Worm (Caenorhabditis elegans) whole organism, young adult: Measurements from ENCODE around the gene R160.14.
"Not testable (repeated sequence)": the region's sequence is repeated elsewhere in the genome, so short reads cannot be mapped to it uniquely, and the experiment has no call there.

ENCODE experiments used
- B0261.1 ChIP-seq: sonication (generic microtip); optimal IDR thresholded peaks from 2 replicates; lab custom pipeline; 2016; ENCODE audit warnings: mild to moderate bottlenecking, missing genetic modification characterization, moderate library complexity, missing compliant biosample characterization
- C06A6.2 ChIP-seq: fragments of 200-800 bp; sonication (Bioruptor generic); conservative IDR thresholded peaks from 2 replicates; pipeline ENCODE4 v1.3.6; 2022; ENCODE audit warnings: missing genetic modification characterization, missing compliant biosample characterization
- F22D6.2 ChIP-seq: sonication (generic microtip); optimal IDR thresholded peaks from 2 replicates; lab custom pipeline; 2016; ENCODE audit warnings: mild to moderate bottlenecking, missing genetic modification characterization, missing compliant biosample characterization
- F23B12.7 ChIP-seq: sonication (generic microtip); optimal IDR thresholded peaks from 2 replicates; lab custom pipeline; 2017; ENCODE audit warnings: missing genetic modification characterization, mild to moderate bottlenecking, missing compliant biosample characterization, antibody characterized with exemption, moderate library complexity; ENCODE audit not compliant: insufficient read depth
- F39B2.1 ChIP-seq: fragments of 200-800 bp; sonication (Bioruptor generic); IDR thresholded peaks from 2 replicates; pipeline ENCODE4 v1.3.6; 2022; ENCODE audit warnings: missing genetic modification reagents, missing genetic modification characterization, missing compliant biosample characterization
- T26A5.8 ChIP-seq: sonication (generic microtip); optimal IDR thresholded peaks from 2 replicates; lab custom pipeline; 2016; ENCODE audit warnings: missing genetic modification characterization, missing compliant biosample characterization
- Y53F4B.3 ChIP-seq: fragments of 200-800 bp; sonication (Bioruptor generic); IDR thresholded peaks from 2 replicates; pipeline ENCODE4 v1.3.6; 2022; ENCODE audit warnings: missing genetic modification reagents, missing genetic modification characterization, missing compliant biosample characterization
- Y56A3A.18 ChIP-seq: fragments of 200-800 bp; sonication (Bioruptor generic); IDR thresholded peaks from 2 replicates; pipeline ENCODE4 v1.3.6; 2022; ENCODE audit warnings: missing genetic modification reagents, missing genetic modification characterization, missing compliant biosample characterization
- ZK185.1 ChIP-seq: sonication (generic microtip); optimal IDR thresholded peaks from 2 replicates; lab custom pipeline; 2016; ENCODE audit warnings: mild to moderate bottlenecking, missing genetic modification characterization, missing compliant biosample characterization; ENCODE audit not compliant: poor library complexity, severe bottlenecking
- aptf-3 ChIP-seq: fragments of 200-800 bp; sonication (Bioruptor generic); IDR thresholded peaks from 2 replicates; pipeline ENCODE4 v1.3.6; 2022; ENCODE audit warnings: missing genetic modification characterization, missing compliant biosample characterization
- athp-1 ChIP-seq: sonication (generic microtip); optimal IDR thresholded peaks from 2 replicates; lab custom pipeline; 2017; ENCODE audit warnings: mild to moderate bottlenecking, missing genetic modification characterization, missing compliant biosample characterization
- dox-1 ChIP-seq: fragments of 200-800 bp; sonication (Bioruptor generic); IDR thresholded peaks from 2 replicates; pipeline ENCODE4 v1.3.6; 2022; ENCODE audit warnings: missing genetic modification reagents, missing genetic modification characterization, missing compliant biosample characterization
- egl-44 ChIP-seq: fragments of 200-800 bp; sonication (Bioruptor generic); IDR thresholded peaks from 2 replicates; pipeline ENCODE4 v1.3.6; 2022; ENCODE audit warnings: missing genetic modification reagents, missing genetic modification characterization, missing compliant biosample characterization
- gei-17 ChIP-seq: fragments of 200-800 bp; sonication (Bioruptor generic); optimal IDR thresholded peaks from 2 replicates; lab custom pipeline; 2018; ENCODE audit warnings: mild to moderate bottlenecking, missing genetic modification characterization, missing compliant biosample characterization
- hmg-1.2 ChIP-seq: fragments of 200-800 bp; sonication (Bioruptor generic); IDR thresholded peaks from 2 replicates; pipeline ENCODE4 v1.3.6; 2022; ENCODE audit warnings: missing genetic modification reagents, missing genetic modification characterization, missing compliant biosample characterization
- let-526 ChIP-seq: fragments of 200-800 bp; sonication (Bioruptor generic); IDR thresholded peaks from 2 replicates; pipeline ENCODE4 v1.3.6; 2022; ENCODE audit warnings: missing genetic modification reagents, missing genetic modification characterization, missing compliant biosample characterization
- lin-35 ChIP-seq, 3 experiments: fragments of 150-350 bp in 2 of 3; sonication (generic microtip) in 1 of 3; optimal IDR thresholded peaks; 2 replicates each; lab custom pipeline; 2014 to 2018; ENCODE audit warnings: missing biosample characterization in 3 of 3, missing genetic modification characterization in 3 of 3, missing genetic modification reagents in 3 of 3
- lin-54 ChIP-seq: fragments of 200-800 bp; sonication (Bioruptor generic); optimal IDR thresholded peaks from 2 replicates; lab custom pipeline; 2018; ENCODE audit warnings: mild to moderate bottlenecking, missing genetic modification characterization, missing compliant biosample characterization
- lir-1 ChIP-seq: fragments of 200-800 bp; sonication (Bioruptor generic); conservative IDR thresholded peaks from 2 replicates; pipeline ENCODE4 v1.3.6; 2022; ENCODE audit warnings: missing genetic modification reagents, missing genetic modification characterization, missing compliant biosample characterization
- lsy-27 ChIP-seq: sonication (generic microtip); optimal IDR thresholded peaks from 2 replicates; lab custom pipeline; 2017; ENCODE audit warnings: missing genetic modification characterization, mild to moderate bottlenecking, missing compliant biosample characterization, antibody characterized with exemption, missing genotype, borderline replicate concordance; ENCODE audit not compliant: insufficient read depth
- madf-10 ChIP-seq: sonication (generic microtip); optimal IDR thresholded peaks from 2 replicates; lab custom pipeline; 2016; ENCODE audit warnings: mild to moderate bottlenecking, missing genetic modification characterization, missing compliant biosample characterization
- madf-6 ChIP-seq: fragments of 200-800 bp; sonication (Bioruptor generic); IDR thresholded peaks from 2 replicates; pipeline ENCODE4 v1.3.6; 2022; ENCODE audit warnings: missing genetic modification reagents, missing genetic modification characterization, missing compliant biosample characterization
- mcd-1 ChIP-seq: fragments of 200-800 bp; sonication (Bioruptor generic); IDR thresholded peaks from 2 replicates; pipeline ENCODE4 v1.3.6; 2022; ENCODE audit warnings: missing genetic modification reagents, missing genetic modification characterization, missing compliant biosample characterization
- pbrm-1 ChIP-seq: fragments of 200-800 bp; sonication (Bioruptor generic); IDR thresholded peaks from 2 replicates; pipeline ENCODE4 v1.3.6; 2022; ENCODE audit warnings: missing genetic modification reagents, missing genetic modification characterization, missing compliant biosample characterization
- pha-4 ChIP-seq: fragments of 150-350 bp; sonication (generic microtip); optimal IDR thresholded peaks from 2 replicates; lab custom pipeline; 2014; ENCODE audit warnings: missing biosample characterization, missing genetic modification reagents, missing genetic modification characterization
- snpc-1.1 ChIP-seq: sonication (generic microtip); optimal IDR thresholded peaks from 2 replicates; lab custom pipeline; 2017; ENCODE audit warnings: missing genetic modification characterization, mild to moderate bottlenecking, missing compliant biosample characterization, antibody characterized with exemption, moderate library complexity, missing genotype, missing genetic modification reagents; ENCODE audit not compliant: insufficient read depth
- snpc-4 ChIP-seq, 5 experiments: fragments of 150-350 bp in 1 of 5; sonication (generic microtip) in 4 of 5; optimal IDR thresholded peaks; 2 replicates each; lab custom pipeline; 2014 to 2018; ENCODE audit warnings: missing genetic modification characterization in 5 of 5, missing biosample characterization in 3 of 5, antibody characterized with exemption in 2 of 5, mild to moderate bottlenecking in 2 of 5, missing compliant biosample characterization in 2 of 5, missing genotype in 2 of 5, moderate library complexity in 2 of 5, missing genetic modification reagents in 1 of 5
- somi-1 ChIP-seq: fragments of 200-800 bp; sonication (Bioruptor generic); optimal IDR thresholded peaks from 2 replicates; lab custom pipeline; 2018; ENCODE audit warnings: mild to moderate bottlenecking, missing genetic modification characterization, missing compliant biosample characterization
- tlf-1 ChIP-seq: fragments of 200-800 bp; sonication (Bioruptor generic); optimal IDR thresholded peaks from 2 replicates; lab custom pipeline; 2018; ENCODE audit warnings: mild to moderate bottlenecking, missing genetic modification characterization, missing compliant biosample characterization
- zfh-2 ChIP-seq: fragments of 200-800 bp; sonication (Bioruptor generic); conservative IDR thresholded peaks from 2 replicates; pipeline ENCODE4 v1.3.6; 2022; ENCODE audit warnings: missing genetic modification reagents, missing genetic modification characterization, missing compliant biosample characterization
- ztf-26 ChIP-seq: sonication (generic microtip); optimal IDR thresholded peaks from 2 replicates; lab custom pipeline; 2017; ENCODE audit warnings: missing genetic modification characterization, missing compliant biosample characterization
- ztf-28 ChIP-seq: fragments of 200-800 bp; sonication (Bioruptor generic); IDR thresholded peaks from 2 replicates; pipeline ENCODE4 v1.3.6; 2022; ENCODE audit warnings: missing genetic modification reagents, missing genetic modification characterization, missing compliant biosample characterization

The R160.14 gene

DNA sequence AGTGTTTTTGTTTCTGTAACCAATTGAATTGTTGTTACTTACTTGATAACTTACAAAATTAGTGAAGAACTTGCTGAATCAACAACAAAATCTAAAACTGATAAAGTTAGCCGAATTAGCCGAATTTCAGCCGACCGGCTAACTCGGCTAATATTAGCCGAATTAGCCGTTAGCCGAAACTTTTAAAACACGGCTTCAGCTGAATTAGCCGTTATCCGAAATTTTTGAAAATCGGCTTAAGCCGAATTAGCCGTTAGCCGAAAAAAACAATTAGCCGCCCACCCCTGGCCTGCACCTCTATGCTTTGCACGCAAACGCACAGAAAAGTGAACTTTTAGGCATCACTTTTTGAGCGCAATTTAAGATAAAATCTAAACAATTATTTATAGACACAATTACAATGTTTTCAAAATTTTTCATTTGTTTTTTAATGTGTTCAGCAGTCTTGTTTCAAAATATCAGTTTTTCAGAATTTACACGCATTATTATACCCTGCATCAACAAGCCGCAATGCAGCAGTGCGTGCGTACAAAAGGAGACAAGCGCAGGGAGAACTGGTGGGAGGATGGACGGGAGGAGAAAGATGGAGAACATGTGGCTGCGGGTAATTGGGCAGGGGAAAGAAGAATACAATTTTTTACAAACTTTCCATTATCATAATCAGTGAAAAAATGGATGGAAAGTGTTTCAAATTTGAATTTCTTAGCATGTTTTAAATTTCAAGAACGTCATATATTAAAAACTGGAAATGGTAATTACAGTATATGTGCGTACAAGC, 23.4 kb upstream of the R160.14 start (continued):
- TF ChIP-seq tlf-1: peak; percentile 22
- peak in 1 of 3 experiments; percentile 73 for TF ChIP-seq lin-35 (GFP tag; optimal IDR thresholded peaks at IDR 0.05; lab: Kevin White, UChicago)
- TF ChIP-seq ZK185.1 (tag; lab: Kevin White, UChicago): peak; percentile 68
- TF ChIP-seq C06A6.2 (GFP tag; lab: Robert Waterston, UW): peak; percentile 45; the same call in 1 of the 2 replicates
- TF ChIP-seq F22D6.2: peak; percentile 26
- no peak for TF ChIP-seq somi-1 (GFP tag; lab: Kevin White, UChicago)
- no peak for TF ChIP-seq lsy-27
- TF ChIP-seq snpc-1.1 (tag; lab: Kevin White, UChicago): no peak
- no peak for TF ChIP-seq pha-4
- no peak for TF ChIP-seq F39B2.1 (GFP tag; lab: Robert Waterston, UW)
- no peak for TF ChIP-seq aptf-3 (GFP tag; lab: Robert Waterston, UW)
- TF ChIP-seq B0261.1 (tag; lab: Kevin White, UChicago): peak; percentile 22
- TF ChIP-seq Y56A3A.18: peak; percentile 84
- TF ChIP-seq lin-54 (GFP tag; lab: Kevin White, UChicago): peak; percentile 54
- TF ChIP-seq madf-10 (tag; lab: Kevin White, UChicago): peak; percentile 65
- TF ChIP-seq gei-17 (GFP tag; lab: Kevin White, UChicago): peak; percentile 92
- TF ChIP-seq Y53F4B.3 (GFP tag; lab: Robert Waterston, UW): no peak
- peak; percentile 50; the same call in 1 of the 2 replicates for TF ChIP-seq pbrm-1
- TF ChIP-seq let-526 (GFP tag; lab: Robert Waterston, UW): no peak
- peak; percentile 55 for TF ChIP-seq mcd-1 (GFP tag; lab: Robert Waterston, UW)
- TF ChIP-seq ztf-28: no peak
- TF ChIP-seq T26A5.8 (tag; lab: Kevin White, UChicago): no peak
- TF ChIP-seq F23B12.7: peak; percentile 76
- TF ChIP-seq egl-44 (GFP tag; lab: Robert Waterston, UW): no peak
- TF ChIP-seq lir-1 (GFP tag; lab: Robert Waterston, UW): 0 out of 2 replicates have a peak, but pooled peaks have one; percentile 27
- TF ChIP-seq athp-1 (tag; lab: Kevin White, UChicago): no peak
- peak; percentile 84 for TF ChIP-seq ztf-26
- no peak for TF ChIP-seq madf-6
- TF ChIP-seq, all 124 proteins: peak for 23

DNA sequence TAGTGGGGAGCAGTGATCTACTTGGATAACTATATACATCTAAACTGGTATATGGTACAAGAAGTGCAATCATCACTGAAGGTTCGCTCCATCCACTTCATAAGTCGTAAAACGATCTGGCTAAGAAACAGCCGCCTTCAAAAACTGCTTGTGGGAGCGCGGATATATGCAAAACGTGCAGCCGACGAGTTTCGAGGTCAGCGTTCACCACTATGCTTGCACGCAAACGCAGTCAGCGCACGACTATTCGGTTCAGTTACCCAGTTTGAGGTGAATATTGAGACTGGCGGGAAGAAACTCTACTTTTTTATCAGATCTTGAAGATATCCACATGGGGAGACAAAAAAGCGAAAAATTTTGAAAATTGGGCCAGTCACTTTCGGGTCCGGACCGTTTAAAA, 22.6 kb upstream of the R160.14 start:
- TF ChIP-seq snpc-4 (GFP tag; optimal IDR thresholded peaks at IDR 0.05; lab: Kevin White, UChicago): not testable (repeated sequence)
- TF ChIP-seq snpc-4 (tag; optimal IDR thresholded peaks at IDR 0.05; lab: Kevin White, UChicago): peak in 2 of 4 experiments; percentile 67 to 75
- peak; percentile 58 for TF ChIP-seq hmg-1.2 (GFP tag; lab: Robert Waterston, UW)
- TF ChIP-seq dox-1 (GFP tag; lab: Robert Waterston, UW): 0 out of 2 replicates have a peak, but pooled peaks have one; percentile 12

DNA sequence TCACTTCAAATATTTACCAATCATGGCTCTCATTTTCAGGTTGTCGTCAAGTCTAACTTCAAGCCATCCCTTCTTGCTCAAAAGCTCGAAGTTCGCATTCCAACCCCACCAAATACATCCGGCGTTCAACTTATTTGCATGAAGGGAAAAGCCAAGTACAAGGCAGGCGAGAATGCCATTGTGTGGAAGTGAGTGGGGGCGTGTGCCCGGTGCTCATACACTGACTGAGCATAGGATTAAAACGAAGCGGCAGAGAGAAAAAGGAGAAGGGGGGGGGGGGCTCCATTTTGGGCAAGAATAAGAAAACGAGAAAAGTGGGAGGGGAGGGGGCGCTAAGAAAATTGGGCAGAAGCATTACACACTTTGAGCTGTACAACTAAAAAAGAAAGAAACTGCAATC, 19.8 kb upstream of the R160.14 start:
- no peak for TF ChIP-seq pha-4
- TF ChIP-seq zfh-2: peak; percentile 33; the same call in 1 of the 2 replicates
- TF ChIP-seq, all 124 proteins: peak for 1
